Worm (Caenorhabditis elegans): ENCODE measurements around the gene fipr-9.

DNA sequence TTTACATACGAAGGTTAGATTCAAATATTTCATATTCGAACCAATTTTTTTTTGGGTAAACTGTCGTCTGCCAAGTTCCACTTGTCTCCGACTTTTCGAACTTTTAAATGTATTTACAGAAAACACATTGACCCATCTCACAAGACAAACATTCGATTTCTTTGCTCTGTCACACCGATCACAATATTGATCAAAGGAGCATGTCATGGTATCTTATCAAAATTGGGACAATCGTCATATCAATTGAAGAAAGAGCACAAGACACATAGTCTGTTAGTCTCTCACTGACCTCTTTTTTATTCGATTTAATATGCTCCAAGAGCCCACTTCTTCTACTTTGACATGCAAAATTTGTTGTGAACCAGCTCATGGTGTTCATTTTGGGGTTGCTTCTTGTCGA lies 34.6 kb downstream of the fipr-9 start, which contains the start of gene nhr-232:
- TF ChIP-seq flt-1 (GFP tag; IDR thresholded peaks at IDR 0.05) (no peak), ztf-23 (GFP tag; IDR thresholded peaks at IDR 0.05) (no peak), ref-1 (GFP tag; conservative IDR thresholded peaks at IDR 0.05) (no peak), klf-2 (GFP tag; conservative IDR thresholded peaks at IDR 0.05) (no peak)

Data from whole organism, midembryonic.